Fruit fly (Drosophila melanogaster): ENCODE measurements around the gene CG5359.

Gene CG5359

DNA sequence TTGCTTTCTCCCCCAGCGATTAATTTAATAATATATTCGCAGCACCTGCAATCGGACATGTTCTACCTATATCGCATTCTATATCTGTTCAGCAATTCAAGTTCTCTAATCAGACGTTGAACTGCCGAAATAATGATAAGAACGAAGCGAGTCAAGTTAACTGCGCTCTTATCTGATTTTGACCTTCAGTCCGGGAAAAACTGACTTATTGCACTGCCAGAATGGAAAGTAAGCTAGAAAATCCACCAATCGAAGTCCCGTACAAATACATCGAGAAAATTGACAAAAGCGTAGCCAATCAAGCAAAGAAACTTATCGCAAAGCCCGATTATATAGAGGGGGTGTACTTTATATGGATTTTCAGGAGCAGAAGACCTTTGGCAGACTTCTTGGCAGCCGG, 32.8 kb downstream of the CG5359 start:
- TF ChIP-seq Hnf4 (GFP tag; optimal IDR thresholded peaks at IDR 0.05) (peak; percentile 20), Rel (GFP tag; optimal IDR thresholded peaks at IDR 0.05) (no peak), Rel (tag; optimal IDR thresholded peaks at IDR 0.05) (peak; percentile 84), Hr83 (GFP tag; optimal IDR thresholded peaks at IDR 0.05; ENCODE audit: poor library complexity, severe bottlenecking) (peak; percentile 16), CG9705 (GFP tag; optimal IDR thresholded peaks at IDR 0.05) (no peak), jim (GFP tag; optimal IDR thresholded peaks at IDR 0.05) (no peak), br (GFP tag; optimal IDR thresholded peaks at IDR 0.05) (no peak), h (GFP tag; optimal IDR thresholded peaks at IDR 0.05) (peak; percentile 53), N (GFP tag; optimal IDR thresholded peaks at IDR 0.05) (no peak), fru (GFP tag; optimal IDR thresholded peaks at IDR 0.05) (peak; percentile 43), CrebA (GFP tag; optimal IDR thresholded peaks at IDR 0.05; ENCODE audit: borderline replicate concordance) (peak; percentile 70)

DNA sequence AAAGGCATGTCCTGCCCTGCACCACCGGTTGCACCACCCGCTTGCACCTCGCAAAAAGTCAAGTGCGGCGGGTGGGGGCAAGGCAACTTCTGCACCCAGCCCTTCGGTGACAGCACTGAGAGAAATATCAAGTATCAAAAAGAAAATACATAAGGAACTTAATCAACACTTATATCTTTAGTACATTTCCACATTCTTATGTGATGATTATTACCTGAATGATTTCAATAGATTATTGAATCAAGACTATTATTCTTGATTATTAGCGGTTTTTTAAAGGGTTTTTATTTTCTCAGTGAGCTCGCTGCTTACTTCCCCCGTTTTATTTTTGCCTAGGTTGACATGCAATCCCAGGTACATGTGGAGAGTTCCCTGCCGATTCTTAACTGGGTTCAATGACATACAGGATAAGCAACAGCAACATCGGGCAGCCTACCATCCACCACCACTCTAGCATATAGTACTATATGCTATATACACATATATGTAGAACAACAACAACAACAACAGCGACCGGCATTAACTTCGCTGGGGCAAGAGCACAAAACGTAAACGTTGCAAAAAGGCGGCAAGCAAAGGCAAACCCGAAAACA, 34.9 kb downstream of the CG5359 start:
- TF ChIP-seq CrebA (GFP tag; optimal IDR thresholded peaks at IDR 0.05; ENCODE audit: borderline replicate concordance): no peak
- peak; percentile 27 for TF ChIP-seq fru (GFP tag; optimal IDR thresholded peaks at IDR 0.05)
- peak; percentile 4 for TF ChIP-seq h (GFP tag; optimal IDR thresholded peaks at IDR 0.05)
- peak in 1 of 2 experiments; percentile 28 for TF ChIP-seq foxo (GFP tag; optimal IDR thresholded peaks at IDR 0.05)

dm6 chr3R:9964600-9965301, 36.3 kb downstream of the CG5359 start:
- no peak for TF ChIP-seq Abd-B (GFP tag; optimal IDR thresholded peaks at IDR 0.05)
- no peak for TF ChIP-seq Dif (GFP tag; optimal IDR thresholded peaks at IDR 0.05; ENCODE audit: partially characterized antibody)
- no peak for TF ChIP-seq Hr78 (GFP tag; optimal IDR thresholded peaks at IDR 0.05)
- TF ChIP-seq ey (GFP tag; optimal IDR thresholded peaks at IDR 0.05): no peak
- no peak for TF ChIP-seq HLH106 (tag; optimal IDR thresholded peaks at IDR 0.05)
- no peak for TF ChIP-seq lola (GFP tag; optimal IDR thresholded peaks at IDR 0.05)
- TF ChIP-seq Sp1 (GFP tag; optimal IDR thresholded peaks at IDR 0.05): no peak
- TF ChIP-seq h (GFP tag; optimal IDR thresholded peaks at IDR 0.05): no peak
- TF ChIP-seq rgr (GFP tag; optimal IDR thresholded peaks at IDR 0.05): no peak
- TF ChIP-seq tai (GFP tag; optimal IDR thresholded peaks at IDR 0.05): no peak
- no peak for TF ChIP-seq CG32264 (GFP tag; optimal IDR thresholded peaks at IDR 0.05)
- TF ChIP-seq Vsx2 (GFP tag; optimal IDR thresholded peaks at IDR 0.05; ENCODE audit: partially characterized antibody): no peak
- no peak for TF ChIP-seq GATAd (GFP tag; optimal IDR thresholded peaks at IDR 0.05)
- no peak for TF ChIP-seq sage (GFP tag; optimal IDR thresholded peaks at IDR 0.05)
- no peak for TF ChIP-seq fru (GFP tag; optimal IDR thresholded peaks at IDR 0.05)
- TF ChIP-seq woc (GFP tag; optimal IDR thresholded peaks at IDR 0.05): no peak
- no peak for TF ChIP-seq psq (GFP tag; optimal IDR thresholded peaks at IDR 0.05)
- TF ChIP-seq Myc (optimal IDR thresholded peaks at IDR 0.05): no peak
- TF ChIP-seq Rel (GFP tag; optimal IDR thresholded peaks at IDR 0.05): no peak
- no peak for TF ChIP-seq Rel (tag; optimal IDR thresholded peaks at IDR 0.05)

DNA sequence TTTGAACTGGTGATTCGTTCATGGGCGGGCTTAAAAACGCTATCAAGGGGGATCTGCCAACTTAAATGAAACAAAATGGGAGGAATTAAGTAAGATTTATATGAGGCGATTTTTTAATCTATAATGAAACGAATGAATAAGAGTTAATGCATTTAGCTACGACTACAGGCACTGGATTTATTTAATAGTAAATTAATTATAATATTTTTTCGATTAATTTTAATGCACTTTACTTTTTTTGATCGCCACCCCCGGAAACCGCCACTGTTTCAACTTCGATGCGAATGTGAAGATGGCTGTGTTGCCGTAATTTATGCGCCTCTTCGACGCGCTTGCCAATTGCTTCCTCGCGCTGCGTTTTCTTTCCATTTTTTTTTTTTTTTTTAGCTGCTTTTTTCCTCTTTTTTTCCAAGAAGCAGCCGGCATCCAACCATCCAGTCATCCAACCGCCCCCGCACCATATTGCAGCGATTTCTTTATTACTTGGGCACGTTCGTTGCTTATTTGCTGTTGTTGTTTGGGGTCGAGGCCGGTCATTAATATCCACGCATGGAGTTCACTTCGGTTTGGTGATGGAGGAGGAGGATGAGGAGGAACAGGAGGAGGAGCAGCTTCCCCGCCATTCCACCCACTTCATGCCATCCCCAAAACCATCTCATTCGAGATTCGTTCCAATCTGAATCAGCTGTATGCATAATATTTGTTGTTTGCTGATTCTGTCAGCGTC, 37.7 kb downstream of the CG5359 start:
- peak; percentile 44 for TF ChIP-seq fru (GFP tag; optimal IDR thresholded peaks at IDR 0.05)
- TF ChIP-seq dmrt93B (GFP tag; optimal IDR thresholded peaks at IDR 0.05): peak; percentile 28
- peak; percentile 17 for TF ChIP-seq psq (GFP tag; optimal IDR thresholded peaks at IDR 0.05)
- TF ChIP-seq Rel (GFP tag; optimal IDR thresholded peaks at IDR 0.05): no peak
- TF ChIP-seq Rel (tag; optimal IDR thresholded peaks at IDR 0.05): no peak
- TF ChIP-seq Vsx2 (GFP tag; optimal IDR thresholded peaks at IDR 0.05; ENCODE audit: partially characterized antibody): no peak
- TF ChIP-seq HLH106 (tag; optimal IDR thresholded peaks at IDR 0.05): peak; percentile 73
- no peak for TF ChIP-seq Dif (GFP tag; optimal IDR thresholded peaks at IDR 0.05; ENCODE audit: partially characterized antibody)
- no peak for TF ChIP-seq OdsH (GFP tag; optimal IDR thresholded peaks at IDR 0.05)
- no peak for TF ChIP-seq jim (GFP tag; optimal IDR thresholded peaks at IDR 0.05)
- TF ChIP-seq Hnf4 (GFP tag; optimal IDR thresholded peaks at IDR 0.05): peak; percentile 20
- peak in 1 of 2 experiments; percentile 61 for TF ChIP-seq foxo (GFP tag; optimal IDR thresholded peaks at IDR 0.05)
- TF ChIP-seq Sp1 (GFP tag; optimal IDR thresholded peaks at IDR 0.05): peak; percentile 1

Measured in whole organism, wandering third instar larva.